Worm (Caenorhabditis elegans): ENCODE measurements around the gene npr-37.

The npr-37 gene

ce11 chrIV:445377-445776 is 35.6 kb downstream of the npr-37 start, which contains the start of gene dpm-1:
TSS of gene dpm-1 (plus strand) at chrIV:445677.
- TF ChIP-seq B0035.1 (tag; optimal IDR thresholded peaks at IDR 0.05) (no peak), ekl-4 (GFP tag; IDR thresholded peaks at IDR 0.05) (no peak), efl-1 (GFP tag; optimal IDR thresholded peaks at IDR 0.05) (no peak), snpc-1.3 (tag; optimal IDR thresholded peaks at IDR 0.05; ENCODE audit: insufficient read depth) (no peak), F55B11.4 (tag; optimal IDR thresholded peaks at IDR 0.05; ENCODE audit: borderline replicate concordance, insufficient read depth) (no peak), ztf-28 (GFP tag; IDR thresholded peaks at IDR 0.05) (no peak), hrde-1 (tag; optimal IDR thresholded peaks at IDR 0.05; ENCODE audit: borderline replicate concordance) (no peak), nhr-90 (tag; optimal IDR thresholded peaks at IDR 0.05) (no peak), T26A5.8 (tag; optimal IDR thresholded peaks at IDR 0.05) (no peak), Y56A3A.18 (GFP tag; IDR thresholded peaks at IDR 0.05) (no peak), him-1 (tag; optimal IDR thresholded peaks at IDR 0.05) (no peak), ztf-18 (tag; optimal IDR thresholded peaks at IDR 0.05) (no peak), madf-8 (GFP tag; conservative IDR thresholded peaks at IDR 0.05) (no peak), ztf-26 (tag; optimal IDR thresholded peaks at IDR 0.05) (no peak), Y53F4B.3 (GFP tag; IDR thresholded peaks at IDR 0.05) (no peak), lin-35 (GFP tag; optimal IDR thresholded peaks at IDR 0.05) (no peak)

ce11 chrIV:443622-444021 is 37.3 kb downstream of the npr-37 start, which contains the start of gene mrpl-55:
TSS of gene mrpl-55 (plus strand) at chrIV:443985.
- TF ChIP-seq ztf-26 (tag; optimal IDR thresholded peaks at IDR 0.05) (peak; percentile 68), mcd-1 (GFP tag; IDR thresholded peaks at IDR 0.05) (peak; percentile 98), hlh-12 (tag; optimal IDR thresholded peaks at IDR 0.05) (no peak), pbrm-1 (GFP tag; IDR thresholded peaks at IDR 0.05) (peak; percentile 47; the same call in 1 of the 2 replicates), ceh-100 (GFP tag; IDR thresholded peaks at IDR 0.05) (peak; percentile 65), lin-35 (GFP tag; optimal IDR thresholded peaks at IDR 0.05) (peak in 1 of 3 experiments; percentile 91), ztf-22 (GFP tag; optimal IDR thresholded peaks at IDR 0.05) (no peak), nhr-27 (tag; optimal IDR thresholded peaks at IDR 0.05) (no peak), repo-1 (tag; optimal IDR thresholded peaks at IDR 0.05) (no peak), Y95B8A.8 (GFP tag; IDR thresholded peaks at IDR 0.05) (no peak), Y56A3A.18 (GFP tag; IDR thresholded peaks at IDR 0.05) (no peak), lsl-1 (GFP tag; optimal IDR thresholded peaks at IDR 0.05) (peak; percentile 25), rcor-1 (GFP tag; IDR thresholded peaks at IDR 0.05) (no peak), snpc-1.1 (tag; optimal IDR thresholded peaks at IDR 0.05; ENCODE audit: insufficient read depth) (no peak), snpc-1.3 (tag; optimal IDR thresholded peaks at IDR 0.05; ENCODE audit: insufficient read depth) (peak; percentile 33), C06A6.2 (GFP tag; conservative IDR thresholded peaks at IDR 0.05) (0 out of 2 replicates have a peak, but pooled peaks have one; percentile 9), ZK185.1 (tag; optimal IDR thresholded peaks at IDR 0.05; ENCODE audit: poor library complexity, severe bottlenecking) (peak; percentile 55), rec-8 (tag; optimal IDR thresholded peaks at IDR 0.05) (no peak), him-1 (tag; optimal IDR thresholded peaks at IDR 0.05) (peak; percentile 41), tbp1 (GFP tag; optimal IDR thresholded peaks at IDR 0.05) (peak; percentile 50), F52B5.7 (tag; optimal IDR thresholded peaks at IDR 0.05) (no peak), bed-2 (GFP tag; IDR thresholded peaks at IDR 0.05) (no peak), B0019.2 (GFP tag; conservative IDR thresholded peaks at IDR 0.05) (0 out of 2 replicates have a peak, but pooled peaks have one; percentile 9), rpc-1 (optimal IDR thresholded peaks at IDR 0.05) (no peak), rpc-1 (tag; optimal IDR thresholded peaks at IDR 0.05) (no peak), efl-1 (GFP tag; optimal IDR thresholded peaks at IDR 0.05) (peak; percentile 69), madf-10 (tag; optimal IDR thresholded peaks at IDR 0.05) (peak; percentile 21), atf-7 (tag; optimal IDR thresholded peaks at IDR 0.05) (no peak), madf-6 (GFP tag; IDR thresholded peaks at IDR 0.05) (0 out of 2 replicates have a peak, but pooled peaks have one; percentile 27), athp-1 (tag; optimal IDR thresholded peaks at IDR 0.05) (peak; percentile 49), lin-54 (GFP tag; optimal IDR thresholded peaks at IDR 0.05) (peak; percentile 87), cebp-1 (GFP tag; IDR thresholded peaks at IDR 0.05) (no peak), cebp-1 (tag; optimal IDR thresholded peaks at IDR 0.05) (peak; percentile 59), hmg-1.2 (GFP tag; IDR thresholded peaks at IDR 0.05) (peak; percentile 73), Y53F4B.3 (GFP tag; IDR thresholded peaks at IDR 0.05) (no peak), Y67H2A.10 (GFP tag; conservative IDR thresholded peaks at IDR 0.05) (no peak), F37B4.10 (GFP tag; IDR thresholded peaks at IDR 0.05) (no peak)

All from whole organism, young adult.